Worm (Caenorhabditis elegans) whole organism, L3 larva: ENCODE data around the gene bigr-1.

ENCODE experiments used
- R02D3.7 ChIP-seq: fragments of 150-350 bp; optimal IDR thresholded peaks from 2 replicates; lab custom pipeline; 2014; ENCODE audit warnings: missing biosample characterization, missing genetic modification characterization
- ama-1 ChIP-seq: fragments of 150-350 bp; optimal IDR thresholded peaks from 2 replicates; lab custom pipeline; 2018
- ceh-82 ChIP-seq: fragments of 150-350 bp; optimal IDR thresholded peaks from 2 replicates; lab custom pipeline; 2014; ENCODE audit warnings: missing biosample characterization, missing genetic modification characterization
- ceh-9 ChIP-seq: sonication (generic microtip); optimal IDR thresholded peaks from 2 replicates; lab custom pipeline; 2018; ENCODE audit warnings: missing biosample characterization, missing genetic modification characterization
- daf-12 ChIP-seq: fragments of 150-350 bp; optimal IDR thresholded peaks from 2 replicates; lab custom pipeline; 2014; ENCODE audit warnings: missing biosample characterization, missing genetic modification reagents, missing genetic modification characterization
- egl-27 ChIP-seq: sonication (generic microtip); optimal IDR thresholded peaks from 4 replicates; lab custom pipeline; 2017; ENCODE audit warnings: missing biosample characterization, missing genetic modification reagents, missing genetic modification characterization
- egl-5 ChIP-seq: fragments of 150-350 bp; optimal IDR thresholded peaks from 2 replicates; lab custom pipeline; 2017; ENCODE audit warnings: missing biosample characterization, missing genetic modification reagents, missing genetic modification characterization, inconsistent platforms
- elt-1 ChIP-seq: fragments of 150-350 bp; optimal IDR thresholded peaks from 2 replicates; lab custom pipeline; 2014; ENCODE audit warnings: missing biosample characterization, missing genetic modification characterization
- elt-2 ChIP-seq: sonication (generic microtip); optimal IDR thresholded peaks from 2 replicates; lab custom pipeline; 2016; ENCODE audit warnings: missing genetic modification reagents, mild to moderate bottlenecking, missing genetic modification characterization, missing compliant biosample characterization
- fkh-2 ChIP-seq: fragments of 150-350 bp; optimal IDR thresholded peaks from 2 replicates; lab custom pipeline; 2014; ENCODE audit warnings: missing biosample characterization, missing genetic modification reagents, missing genetic modification characterization
- fos-1 ChIP-seq: fragments of 150-350 bp; optimal IDR thresholded peaks from 2 replicates; lab custom pipeline; 2014; ENCODE audit warnings: missing biosample characterization, missing genetic modification characterization
- hmg-11 ChIP-seq: sonication (generic microtip); optimal IDR thresholded peaks from 2 replicates; lab custom pipeline; 2016; ENCODE audit warnings: missing genetic modification characterization, missing compliant biosample characterization
- jun-1 ChIP-seq: fragments of 150-350 bp; optimal IDR thresholded peaks from 2 replicates; lab custom pipeline; 2014; ENCODE audit warnings: missing biosample characterization, missing genetic modification reagents, missing genetic modification characterization
- lin-15B ChIP-seq: fragments of 150-350 bp; optimal IDR thresholded peaks from 2 replicates; lab custom pipeline; 2014; ENCODE audit warnings: missing biosample characterization, missing genetic modification characterization
- lin-39 ChIP-seq: fragments of 150-350 bp; optimal IDR thresholded peaks from 2 replicates; lab custom pipeline; 2018; ENCODE audit warnings: missing biosample characterization, missing genetic modification reagents, missing genetic modification characterization
- mml-1 ChIP-seq: fragments of 150-350 bp; sonication (generic microtip); optimal IDR thresholded peaks from 3 replicates; lab custom pipeline; 2014; ENCODE audit warnings: missing biosample characterization, missing genetic modification characterization
- nfya-1 ChIP-seq: sonication (generic microtip); optimal IDR thresholded peaks from 2 replicates; lab custom pipeline; 2017; ENCODE audit warnings: missing genetic modification characterization, mild to moderate bottlenecking, missing compliant biosample characterization, antibody characterized with exemption, moderate library complexity; ENCODE audit not compliant: insufficient read depth
- nhr-11 ChIP-seq: fragments of 150-350 bp; optimal IDR thresholded peaks from 2 replicates; lab custom pipeline; 2014; ENCODE audit warnings: missing biosample characterization, missing genetic modification characterization
- nhr-23 ChIP-seq: fragments of 150-350 bp; optimal IDR thresholded peaks from 2 replicates; lab custom pipeline; 2014; ENCODE audit warnings: missing biosample characterization, missing genetic modification reagents, missing genetic modification characterization
- nhr-237 ChIP-seq: fragments of 150-350 bp; optimal IDR thresholded peaks from 2 replicates; lab custom pipeline; 2014; ENCODE audit warnings: missing biosample characterization, missing genetic modification characterization
- nhr-25 ChIP-seq: sonication (generic microtip); optimal IDR thresholded peaks from 2 replicates; lab custom pipeline; 2017; ENCODE audit warnings: missing biosample characterization, missing genetic modification characterization
- nhr-43 ChIP-seq: sonication (generic microtip); optimal IDR thresholded peaks from 2 replicates; lab custom pipeline; 2016; ENCODE audit warnings: mild to moderate bottlenecking, missing genetic modification characterization, missing compliant biosample characterization; ENCODE audit not compliant: poor library complexity, severe bottlenecking
- nhr-76 ChIP-seq: fragments of 150-350 bp; sonication (generic microtip); optimal IDR thresholded peaks from 5 replicates; lab custom pipeline; 2014; ENCODE audit warnings: missing biosample characterization, missing genetic modification characterization
- pha-4 ChIP-seq: fragments of 150-350 bp; optimal IDR thresholded peaks from 2 replicates; lab custom pipeline; 2014; ENCODE audit warnings: missing biosample characterization, missing genetic modification reagents, missing genetic modification characterization
- pqm-1 ChIP-seq: fragments of 150-350 bp; optimal IDR thresholded peaks from 2 replicates; lab custom pipeline; 2017; ENCODE audit warnings: missing biosample characterization, missing genetic modification characterization, inconsistent platforms
- skn-1 ChIP-seq: fragments of 150-350 bp; optimal IDR thresholded peaks from 2 replicates; lab custom pipeline; 2014; ENCODE audit warnings: missing biosample characterization, missing genetic modification characterization
- snpc-4 ChIP-seq: fragments of 150-350 bp; optimal IDR thresholded peaks from 2 replicates; lab custom pipeline; 2014; ENCODE audit warnings: missing biosample characterization, missing genetic modification characterization
- tbx-2 ChIP-seq: sonication (generic microtip); optimal IDR thresholded peaks from 2 replicates; lab custom pipeline; 2016; ENCODE audit warnings: mild to moderate bottlenecking, missing genetic modification characterization, missing compliant biosample characterization
- unc-39 ChIP-seq: sonication (generic microtip); optimal IDR thresholded peaks from 4 replicates; lab custom pipeline; 2017; ENCODE audit warnings: missing biosample characterization, missing genetic modification characterization
- unc-62 ChIP-seq: fragments of 150-350 bp; sonication (generic microtip); optimal IDR thresholded peaks from 4 replicates; lab custom pipeline; 2014; ENCODE audit warnings: missing biosample characterization, missing genetic modification reagents, missing genetic modification characterization
- ztf-11 ChIP-seq: fragments of 150-350 bp; optimal IDR thresholded peaks from 2 replicates; lab custom pipeline; 2014; ENCODE audit warnings: missing biosample characterization, missing genetic modification characterization

The bigr-1 gene

DNA sequence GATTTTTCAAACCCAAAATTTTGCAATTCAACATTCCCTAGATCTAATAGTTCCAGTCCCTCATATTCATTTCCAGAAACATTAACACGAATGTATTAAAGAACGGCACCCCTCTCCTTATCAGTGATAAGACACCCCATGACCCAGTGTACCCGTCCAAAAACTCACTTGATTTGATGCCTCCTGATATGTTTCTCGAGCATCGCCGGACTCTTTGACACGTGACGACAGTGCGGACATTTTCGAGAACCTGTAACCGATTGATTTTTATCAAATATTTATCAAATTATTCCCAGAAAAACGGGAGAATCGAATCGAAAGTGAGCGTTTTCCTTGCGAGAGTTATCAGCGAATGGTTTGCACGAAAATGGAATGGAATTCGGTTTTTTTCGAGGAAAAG is 30.5 kb upstream of the bigr-1 start:
- TF ChIP-seq ceh-82 (tag; lab: Kevin White, UChicago) = no peak
- peak; percentile 98 for TF ChIP-seq elt-2 (tag; lab: Kevin White, UChicago)
- no peak for TF ChIP-seq nhr-76
- no peak for TF ChIP-seq tbx-2 (tag; lab: Kevin White, UChicago)
- no peak for TF ChIP-seq nhr-23 (tag; lab: Kevin White, UChicago)
- no peak for TF ChIP-seq nhr-25 (tag; lab: Kevin White, UChicago)
- peak; percentile 35 for TF ChIP-seq jun-1 (tag; lab: Kevin White, UChicago)
- TF ChIP-seq pqm-1 = no peak
- peak; percentile 69 for TF ChIP-seq pha-4 (tag; lab: Kevin White, UChicago)
- no peak for TF ChIP-seq ceh-9 (tag; lab: Kevin White, UChicago)
- no peak for TF ChIP-seq skn-1
- no peak for TF ChIP-seq egl-27 (tag; lab: Kevin White, UChicago)
- no peak for TF ChIP-seq ama-1 (lab: Kevin White, UChicago)
- no peak for TF ChIP-seq unc-62 (GFP tag; lab: Kevin White, UChicago)
- no peak for TF ChIP-seq hmg-11 (tag; lab: Kevin White, UChicago)

ce11 chrII:11152495-11152894 is 29.0 kb upstream of the bigr-1 start, which contains the start of gene pqm-1:
TSS of gene pqm-1 (minus strand) at chrII:11152595.
- no peak for TF ChIP-seq ztf-11 (tag; lab: Kevin White, UChicago)
- TF ChIP-seq lin-15B (tag; lab: Kevin White, UChicago) = no peak
- peak; percentile 3 for TF ChIP-seq egl-5 (tag; lab: Kevin White, UChicago)

- TF ChIP-seq elt-2 (tag; lab: Kevin White, UChicago) (peak; percentile 83), egl-27 (tag; lab: Kevin White, UChicago) (no peak)
Observed at ce11 chrII:11153080-11153479, 28.4 kb upstream of the bigr-1 start.

- TF ChIP-seq unc-39 (tag; lab: Kevin White, UChicago) = no peak
- no peak for TF ChIP-seq snpc-4 (tag; lab: Kevin White, UChicago)
- TF ChIP-seq jun-1 (tag; lab: Kevin White, UChicago) = peak; percentile 40
- TF ChIP-seq nfya-1 (tag; lab: Kevin White, UChicago) = no peak
- peak; percentile 48 for TF ChIP-seq pha-4 (tag; lab: Kevin White, UChicago)
- TF ChIP-seq elt-2 (tag; lab: Kevin White, UChicago) = peak; percentile 91
- TF ChIP-seq skn-1 = peak; percentile 18
Observed at ce11 chrII:11153800-11154199, 27.7 kb upstream of the bigr-1 start.

DNA sequence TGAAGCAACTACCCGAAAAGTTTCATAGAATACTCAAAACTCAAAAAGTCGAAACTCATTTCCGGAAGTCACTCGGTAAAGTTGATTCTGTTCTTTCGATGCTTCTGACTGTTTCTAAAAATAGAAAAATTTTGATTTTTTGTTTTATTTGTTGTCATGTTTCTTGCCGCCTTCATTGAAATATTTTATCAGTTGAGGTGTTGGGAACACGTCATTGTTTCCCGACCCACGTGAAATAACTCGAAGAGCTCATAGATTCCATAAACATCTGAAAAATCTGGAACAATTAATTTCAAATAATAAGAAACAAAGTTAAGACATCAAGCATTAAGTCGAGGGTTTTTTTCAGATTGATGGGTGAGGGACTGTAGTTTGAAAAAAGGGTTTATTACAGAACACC is 26.5 kb upstream of the bigr-1 start:
- TF ChIP-seq fos-1 (tag; lab: Kevin White, UChicago) (no peak), elt-2 (tag; lab: Kevin White, UChicago) (peak; percentile 71)

ce11 chrII:11155400-11155799 is 26.1 kb upstream of the bigr-1 start:
- peak; percentile 60 for TF ChIP-seq elt-2 (tag; lab: Kevin White, UChicago)
- no peak for TF ChIP-seq ceh-9 (tag; lab: Kevin White, UChicago)
- TF ChIP-seq lin-39 = no peak

ce11 chrII:11156160-11156559 is 25.3 kb upstream of the bigr-1 start:
- TF ChIP-seq jun-1 (tag; lab: Kevin White, UChicago) (peak; percentile 18), pha-4 (tag; lab: Kevin White, UChicago) (peak; percentile 65), mml-1 (tag; lab: Kevin White, UChicago) (no peak), nhr-237 (tag; lab: Kevin White, UChicago) (no peak), nhr-23 (tag; lab: Kevin White, UChicago) (no peak), elt-2 (tag; lab: Kevin White, UChicago) (peak; percentile 53), fkh-2 (tag; lab: Kevin White, UChicago) (no peak)
- TF ChIP-seq, all 47 proteins: peak for 3

DNA sequence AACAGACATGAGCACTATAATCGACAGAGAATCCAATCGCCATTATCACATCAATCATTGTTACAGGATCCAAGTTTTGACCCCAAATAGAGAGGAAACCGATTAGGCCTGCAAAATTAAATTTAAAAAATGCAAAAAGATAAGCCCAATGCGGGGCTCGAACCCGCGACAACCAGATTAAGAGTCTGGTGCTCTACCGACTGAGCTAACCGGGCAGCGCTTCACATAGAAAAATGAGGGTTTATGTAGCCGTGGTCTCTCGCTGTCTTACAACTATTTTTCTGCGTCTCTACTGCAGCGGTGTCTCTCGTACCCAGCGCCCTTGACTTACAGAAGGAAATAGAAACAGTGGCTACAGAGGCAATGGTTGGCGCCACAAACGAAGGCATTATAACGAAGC is 23.8 kb upstream of the bigr-1 start:
- peak; percentile 77 for TF ChIP-seq hmg-11 (tag; lab: Kevin White, UChicago)
- TF ChIP-seq nhr-25 (tag; lab: Kevin White, UChicago) = peak; percentile 42
- peak; percentile 56 for TF ChIP-seq elt-2 (tag; lab: Kevin White, UChicago)
- no peak for TF ChIP-seq nhr-11
- peak; percentile 12 for TF ChIP-seq ceh-82 (tag; lab: Kevin White, UChicago)
- TF ChIP-seq elt-1 = no peak
- peak; percentile 42 for TF ChIP-seq nfya-1 (tag; lab: Kevin White, UChicago)
- TF ChIP-seq lin-39 = peak; percentile 58
- no peak for TF ChIP-seq ztf-11 (tag; lab: Kevin White, UChicago)
- peak; percentile 11 for TF ChIP-seq unc-62 (GFP tag; lab: Kevin White, UChicago)
- TF ChIP-seq pha-4 (tag; lab: Kevin White, UChicago) = peak; percentile 12
- peak; percentile 33 for TF ChIP-seq nhr-43
- TF ChIP-seq snpc-4 (tag; lab: Kevin White, UChicago) = peak; percentile 3
- TF ChIP-seq R02D3.7 (tag; lab: Kevin White, UChicago) = peak; percentile 3
- TF ChIP-seq jun-1 (tag; lab: Kevin White, UChicago) = peak; percentile 32
- no peak for TF ChIP-seq tbx-2 (tag; lab: Kevin White, UChicago)
- TF ChIP-seq daf-12 (tag; lab: Kevin White, UChicago) = no peak
- TF ChIP-seq, all 47 proteins: peak for 12
